Fruit fly (Drosophila melanogaster): Measurements from ENCODE around the gene poe.
A peak's percentile ranks its signal among the peaks of the same experiment; 100 is the strongest.

poe gene

dm6 chr2L:8080645-8081044 is 9.2 kb upstream of the poe start (continued):
- TF ChIP-seq maf-S (GFP tag; optimal IDR thresholded peaks at IDR 0.05) (no peak), CG13296 (GFP tag; optimal IDR thresholded peaks at IDR 0.05) (no peak), CG32767 (GFP tag; IDR thresholded peaks at IDR 0.05) (no peak), ranshi (GFP tag; IDR thresholded peaks at IDR 0.05) (no peak), schlank (tag; optimal IDR thresholded peaks at IDR 0.05) (no peak), tna (GFP tag; IDR thresholded peaks at IDR 0.05; ENCODE audit: partially characterized antibody) (no peak), CG14965 (GFP tag; optimal IDR thresholded peaks at IDR 0.05; ENCODE audit: borderline replicate concordance) (no peak), Oli (tag; optimal IDR thresholded peaks at IDR 0.05) (peak; percentile 32), HLHmδ (GFP tag; optimal IDR thresholded peaks at IDR 0.05) (no peak), Dad (GFP tag; optimal IDR thresholded peaks at IDR 0.05) (no peak), fd96Cb (tag; optimal IDR thresholded peaks at IDR 0.05) (no peak), CG10565 (GFP tag; optimal IDR thresholded peaks at IDR 0.05) (no peak), Hsf (GFP tag; optimal IDR thresholded peaks at IDR 0.05) (no peak), CG16813 (GFP tag; IDR thresholded peaks at IDR 0.05; ENCODE audit: partially characterized antibody) (no peak), CG12659 (GFP tag; optimal IDR thresholded peaks at IDR 0.05) (peak; percentile 33), Ravus (GFP tag; IDR thresholded peaks at IDR 0.05) (no peak), ems (GFP tag; optimal IDR thresholded peaks at IDR 0.05) (no peak), lola (GFP tag; optimal IDR thresholded peaks at IDR 0.05) (peak in 1 of 3 experiments; percentile 78), CG15601 (tag; optimal IDR thresholded peaks at IDR 0.05) (peak; percentile 80), Rfx (GFP tag; IDR thresholded peaks at IDR 0.05) (no peak), CG6854 (GFP tag; optimal IDR thresholded peaks at IDR 0.05) (no peak), CG2120 (GFP tag; optimal IDR thresholded peaks at IDR 0.05) (no peak), lab (GFP tag; optimal IDR thresholded peaks at IDR 0.05) (no peak), cg (GFP tag; optimal IDR thresholded peaks at IDR 0.05) (no peak), BtbVII (GFP tag; optimal IDR thresholded peaks at IDR 0.05) (no peak), NK7.1 (GFP tag; optimal IDR thresholded peaks at IDR 0.05) (no peak), CHES-1-like (GFP tag; optimal IDR thresholded peaks at IDR 0.05) (no peak), ken (GFP tag; IDR thresholded peaks at IDR 0.05) (no peak), CG10979 (tag; optimal IDR thresholded peaks at IDR 0.05) (peak; percentile 50), Sox100B (GFP tag; optimal IDR thresholded peaks at IDR 0.05) (no peak), Max (GFP tag; optimal IDR thresholded peaks at IDR 0.05) (no peak), D19B (GFP tag; optimal IDR thresholded peaks at IDR 0.05) (no peak), CG1529 (GFP tag; optimal IDR thresholded peaks at IDR 0.05) (peak; percentile 63), fd64A (GFP tag; optimal IDR thresholded peaks at IDR 0.05) (no peak), CoRest (tag; optimal IDR thresholded peaks at IDR 0.05) (peak; percentile 47), Deaf1 (tag; optimal IDR thresholded peaks at IDR 0.05) (no peak), Jarid2 (GFP tag; optimal IDR thresholded peaks at IDR 0.05) (no peak), CG4328 (GFP tag; optimal IDR thresholded peaks at IDR 0.05) (no peak), sug (tag; optimal IDR thresholded peaks at IDR 0.05) (no peak), Meics (GFP tag; optimal IDR thresholded peaks at IDR 0.05) (no peak), CG14667 (GFP tag; IDR thresholded peaks at IDR 0.05) (no peak), al (GFP tag; IDR thresholded peaks at IDR 0.05) (no peak), trem (tag; optimal IDR thresholded peaks at IDR 0.05) (no peak), ttk (GFP tag; IDR thresholded peaks at IDR 0.05) (no peak), Sin3A (optimal IDR thresholded peaks at IDR 0.05) (no peak), B-H1 (GFP tag; IDR thresholded peaks at IDR 0.05) (no peak), CG18011 (GFP tag; optimal IDR thresholded peaks at IDR 0.05) (no peak), Fer1 (GFP tag; optimal IDR thresholded peaks at IDR 0.05) (no peak), insv (GFP tag; optimal IDR thresholded peaks at IDR 0.05) (no peak), CG3281 (GFP tag; optimal IDR thresholded peaks at IDR 0.05) (no peak), CG11504 (tag; optimal IDR thresholded peaks at IDR 0.05) (no peak)
